ENCODE assay signal across 1 fruit fly cellular context in the genomic region with DNA sequence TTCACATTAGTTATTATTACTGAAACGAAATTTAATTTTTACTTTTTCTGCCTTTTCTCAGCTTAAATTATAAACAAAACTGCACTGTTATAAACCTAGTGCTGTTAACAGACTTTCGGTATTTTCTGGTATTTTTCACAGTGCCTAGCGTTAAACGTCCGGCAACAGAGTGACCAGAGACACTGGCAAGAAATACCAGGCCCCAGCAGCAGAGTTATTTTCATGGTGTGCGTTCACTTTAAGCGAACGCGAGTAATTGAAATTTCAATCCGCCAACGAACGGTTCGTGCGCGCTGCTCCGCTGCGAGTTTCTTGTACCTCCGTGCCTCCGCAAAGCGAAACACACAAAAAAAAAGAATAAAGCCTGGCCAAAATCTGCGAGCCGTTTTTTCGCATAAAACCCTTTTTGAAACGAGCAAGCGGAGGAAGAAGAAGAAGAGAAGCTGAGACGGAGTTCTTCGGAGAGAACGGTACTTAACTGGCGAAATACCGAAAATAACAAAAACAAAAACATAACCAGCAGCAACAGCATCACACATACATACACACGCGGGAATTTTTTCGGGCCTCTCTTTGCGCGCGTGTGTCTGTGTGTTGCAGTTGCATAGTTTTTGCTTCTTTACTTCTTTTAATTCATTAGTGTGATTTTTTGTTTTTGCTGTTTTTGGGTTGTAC.
TF ChIP-seq lines count a peak whose summit lies in the region.

A gene (plus strand): TSS at position 220 of the 675 bp plus-strand sequence.

TF ChIP-seq in whole organism, embryonic, 481 proteins besides CTCF, POLR2A, EP300 and RAD21 (continued from another document):
- TF ChIP-seq nom (GFP tag; optimal IDR thresholded peaks at IDR 0.05; lab: Kevin White, UChicago), result peak; percentile 31
- TF ChIP-seq CG10959 (GFP tag; IDR thresholded peaks at IDR 0.05; lab: Robert Waterston, UW), result no peak
- TF ChIP-seq gro (GFP tag; optimal IDR thresholded peaks at IDR 0.05; lab: Kevin White, UChicago), result peak; percentile 27
- no peak for TF ChIP-seq CG14050 (GFP tag; IDR thresholded peaks at IDR 0.05; lab: Robert Waterston, UW)
- TF ChIP-seq lmd (GFP tag; IDR thresholded peaks at IDR 0.05; lab: Robert Waterston, UW), result no peak
- TF ChIP-seq CG15269 (tag; optimal IDR thresholded peaks at IDR 0.05; lab: Kevin White, UChicago), result peak; percentile 15
- no peak for TF ChIP-seq ap (GFP tag; IDR thresholded peaks at IDR 0.05; lab: Robert Waterston, UW)
- TF ChIP-seq CG8388 (GFP tag; optimal IDR thresholded peaks at IDR 0.05; lab: Kevin White, UChicago), result no peak
- TF ChIP-seq Sry-δ (GFP tag; optimal IDR thresholded peaks at IDR 0.05; lab: Kevin White, UChicago), result peak; percentile 39
- no peak for TF ChIP-seq CG15011 (GFP tag; optimal IDR thresholded peaks at IDR 0.05; lab: Kevin White, UChicago)
- no peak for TF ChIP-seq CG7987 (GFP tag; optimal IDR thresholded peaks at IDR 0.05; lab: Kevin White, UChicago)
- no peak for TF ChIP-seq Sox100B (GFP tag; optimal IDR thresholded peaks at IDR 0.05; lab: Kevin White, UChicago)
- no peak for TF ChIP-seq CG8290 (GFP tag; optimal IDR thresholded peaks at IDR 0.05; lab: Kevin White, UChicago)
- TF ChIP-seq CG8290 (tag; optimal IDR thresholded peaks at IDR 0.05; lab: Kevin White, UChicago), result peak in 1 of 2 experiments; percentile 40
- TF ChIP-seq CG16863 (GFP tag; optimal IDR thresholded peaks at IDR 0.05; lab: Kevin White, UChicago), result no peak
- no peak for TF ChIP-seq Dfd (GFP tag; optimal IDR thresholded peaks at IDR 0.05; lab: Kevin White, UChicago)
- no peak for TF ChIP-seq D19A (tag; optimal IDR thresholded peaks at IDR 0.05; lab: Kevin White, UChicago)
- TF ChIP-seq Rx (GFP tag; IDR thresholded peaks at IDR 0.05; lab: Robert Waterston, UW), result no peak
- TF ChIP-seq otp (GFP tag; IDR thresholded peaks at IDR 0.05; lab: Robert Waterston, UW), result no peak
- no peak for TF ChIP-seq sna (GFP tag; IDR thresholded peaks at IDR 0.05; lab: Robert Waterston, UW; ENCODE audit: partially characterized antibody)
- TF ChIP-seq tll (GFP tag; optimal IDR thresholded peaks at IDR 0.05; lab: Kevin White, UChicago), result no peak
- peak; percentile 20 for TF ChIP-seq CrebB (tag; optimal IDR thresholded peaks at IDR 0.05; lab: Kevin White, UChicago)
- TF ChIP-seq gfzf (GFP tag; optimal IDR thresholded peaks at IDR 0.05; lab: Kevin White, UChicago), result peak; percentile 93
- TF ChIP-seq Dip3 (GFP tag; optimal IDR thresholded peaks at IDR 0.05; lab: Kevin White, UChicago), result no peak
- no peak for TF ChIP-seq CG12236 (GFP tag; optimal IDR thresholded peaks at IDR 0.05; lab: Kevin White, UChicago)
- TF ChIP-seq CG4707 (GFP tag; optimal IDR thresholded peaks at IDR 0.05; lab: Kevin White, UChicago), result no peak
- TF ChIP-seq cato (GFP tag; optimal IDR thresholded peaks at IDR 0.05; lab: Kevin White, UChicago; ENCODE audit: borderline replicate concordance), result no peak
- TF ChIP-seq stwl (tag; optimal IDR thresholded peaks at IDR 0.05; lab: Kevin White, UChicago), result peak; percentile 47
- TF ChIP-seq Awh (GFP tag; IDR thresholded peaks at IDR 0.05; lab: Robert Waterston, UW), result no peak
- TF ChIP-seq H2.0 (GFP tag; IDR thresholded peaks at IDR 0.05; lab: Robert Waterston, UW), result no peak
- no peak for TF ChIP-seq dm (GFP tag; optimal IDR thresholded peaks at IDR 0.05; lab: Kevin White, UChicago)
- peak; percentile 23 for TF ChIP-seq exex (tag; optimal IDR thresholded peaks at IDR 0.05; lab: Kevin White, UChicago)
- no peak for TF ChIP-seq abd-A (tag; optimal IDR thresholded peaks at IDR 0.05; lab: Kevin White, UChicago)
- TF ChIP-seq Dp (GFP tag; optimal IDR thresholded peaks at IDR 0.05; lab: Kevin White, UChicago), result peak; percentile 78
- no peak for TF ChIP-seq CG12071 (GFP tag; optimal IDR thresholded peaks at IDR 0.05; lab: Kevin White, UChicago)
- TF ChIP-seq hb (GFP tag; IDR thresholded peaks at IDR 0.05; lab: Robert Waterston, UW; ENCODE audit: partially characterized antibody), result no peak
